Worm (Caenorhabditis elegans) whole organism, L4 larva: ENCODE data around the gene B0218.5.

Source experiments
- Y48G9A.11 ChIP-seq: fragments of 200-800 bp; sonication (Bioruptor generic); IDR thresholded peaks from 2 replicates; pipeline ENCODE4 v1.3.6; 2022; ENCODE audit warnings: missing genetic modification reagents, missing genetic modification characterization, missing compliant biosample characterization
- aha-1 ChIP-seq: fragments of 150-350 bp; peaks from one replicate; lab custom pipeline; 2014; ENCODE audit warnings: missing biosample characterization, missing genetic modification characterization
- ceh-20 ChIP-seq: fragments of 200-800 bp; sonication (Bioruptor generic); IDR thresholded peaks from 2 replicates; pipeline ENCODE4 v1.3.6; 2022; ENCODE audit warnings: missing genetic modification reagents, missing genetic modification characterization, missing compliant biosample characterization
- ceh-44 ChIP-seq: fragments of 200-800 bp; sonication (Bioruptor generic); IDR thresholded peaks from 2 replicates; pipeline ENCODE4 v1.3.6; 2022; ENCODE audit warnings: missing genetic modification reagents, missing genetic modification characterization, missing compliant biosample characterization
- daf-19 ChIP-seq: fragments of 200-800 bp; sonication (Bioruptor generic); conservative IDR thresholded peaks from 2 replicates; pipeline ENCODE4 v1.3.6; 2022; ENCODE audit warnings: missing genetic modification characterization, missing compliant biosample characterization
- daf-8 ChIP-seq: fragments of 200-800 bp; sonication (Bioruptor generic); IDR thresholded peaks from 2 replicates; pipeline ENCODE4 v1.3.6; 2022; ENCODE audit warnings: missing genetic modification characterization, missing compliant biosample characterization
- dmd-6 ChIP-seq: fragments of 200-800 bp; sonication (Bioruptor generic); IDR thresholded peaks from 2 replicates; pipeline ENCODE4 v1.3.6; 2022; ENCODE audit warnings: missing genetic modification reagents, missing genetic modification characterization, missing compliant biosample characterization
- dmd-8 ChIP-seq: fragments of 200-800 bp; sonication (Bioruptor generic); IDR thresholded peaks from 2 replicates; pipeline ENCODE4 v1.3.6; 2022; ENCODE audit warnings: missing genetic modification characterization, missing compliant biosample characterization
- dmd-9 ChIP-seq: fragments of 200-800 bp; sonication (Bioruptor generic); IDR thresholded peaks from 2 replicates; pipeline ENCODE4 v1.3.6; 2022; ENCODE audit warnings: missing genetic modification reagents, missing genetic modification characterization, missing compliant biosample characterization
- duxl-1 ChIP-seq: sonication (generic microtip); optimal IDR thresholded peaks from 2 replicates; lab custom pipeline; 2016; ENCODE audit warnings: mild to moderate bottlenecking, missing genetic modification characterization, moderate library complexity, missing compliant biosample characterization; ENCODE audit not compliant: poor library complexity
- dve-1 ChIP-seq: sonication (generic microtip); optimal IDR thresholded peaks from 2 replicates; lab custom pipeline; 2017; ENCODE audit warnings: antibody characterized with exemption, mild to moderate bottlenecking, missing genetic modification characterization, missing compliant biosample characterization; ENCODE audit not compliant: insufficient read depth
- egl-27 ChIP-seq: sonication (generic microtip); optimal IDR thresholded peaks from 3 replicates; lab custom pipeline; 2017; ENCODE audit warnings: missing biosample characterization, missing genetic modification reagents, missing genetic modification characterization
- egl-43 ChIP-seq: fragments of 200-800 bp; sonication (Bioruptor generic); IDR thresholded peaks from 2 replicates; pipeline ENCODE4 v1.3.6; 2022; ENCODE audit warnings: missing genetic modification reagents, missing genetic modification characterization, missing compliant biosample characterization
- fos-1 ChIP-seq: fragments of 150-350 bp; optimal IDR thresholded peaks from 2 replicates; lab custom pipeline; 2014; ENCODE audit warnings: missing biosample characterization, missing genetic modification characterization
- gei-8 ChIP-seq: fragments of 200-800 bp; sonication (Bioruptor generic); optimal IDR thresholded peaks from 2 replicates; lab custom pipeline; 2018; ENCODE audit warnings: mild to moderate bottlenecking, missing genetic modification characterization, missing compliant biosample characterization
- hlh-11 ChIP-seq: fragments of 200-800 bp; sonication (Bioruptor generic); optimal IDR thresholded peaks from 2 replicates; lab custom pipeline; 2018; ENCODE audit warnings: mild to moderate bottlenecking, missing genetic modification characterization, missing compliant biosample characterization
- hlh-30 ChIP-seq: sonication (generic microtip); optimal IDR thresholded peaks from 2 replicates; lab custom pipeline; 2017; ENCODE audit warnings: antibody characterized with exemption, mild to moderate bottlenecking, missing genetic modification characterization, missing compliant biosample characterization; ENCODE audit not compliant: insufficient read depth
- lin-15B ChIP-seq: fragments of 150-350 bp; sonication (generic microtip); optimal IDR thresholded peaks from 3 replicates; lab custom pipeline; 2014; ENCODE audit warnings: missing biosample characterization, missing genetic modification characterization
- lin-29 ChIP-seq: fragments of 200-800 bp; sonication (Bioruptor generic); IDR thresholded peaks from 2 replicates; pipeline ENCODE4 v1.3.6; 2022; ENCODE audit warnings: missing genetic modification reagents, missing genetic modification characterization, missing compliant biosample characterization
- lin-39 ChIP-seq: fragments of 150-350 bp; optimal IDR thresholded peaks from 2 replicates; lab custom pipeline; 2014; ENCODE audit warnings: missing biosample characterization, missing genetic modification reagents, missing genetic modification characterization
- mdl-1 ChIP-seq, 2 experiments: fragments of 150-350 bp in 1 of 2; sonication (generic microtip) in 1 of 2; optimal IDR thresholded peaks; 2 replicates each; lab custom pipeline; 2014 to 2017; ENCODE audit warnings: missing biosample characterization in 2 of 2, missing genetic modification characterization in 2 of 2
- mep-1 ChIP-seq: fragments of 150-350 bp; sonication (generic microtip); optimal IDR thresholded peaks from 3 replicates; lab custom pipeline; 2014; ENCODE audit warnings: missing biosample characterization, missing genetic modification characterization
- mes-2 ChIP-seq: sonication (generic microtip); optimal IDR thresholded peaks from 2 replicates; lab custom pipeline; 2016; ENCODE audit warnings: missing genotype, mild to moderate bottlenecking, missing genetic modification characterization, missing compliant biosample characterization; ENCODE audit not compliant: poor library complexity, severe bottlenecking
- nhr-10 ChIP-seq: fragments of 150-350 bp; optimal IDR thresholded peaks from 2 replicates; lab custom pipeline; 2014; ENCODE audit warnings: missing biosample characterization, missing genetic modification characterization
- nhr-102 ChIP-seq: sonication (generic microtip); optimal IDR thresholded peaks from 2 replicates; lab custom pipeline; 2016; ENCODE audit warnings: mild to moderate bottlenecking, missing genetic modification characterization, moderate library complexity, missing compliant biosample characterization
- nhr-111 ChIP-seq: fragments of 200-800 bp; sonication (Bioruptor generic); optimal IDR thresholded peaks from 2 replicates; lab custom pipeline; 2018; ENCODE audit warnings: mild to moderate bottlenecking, missing genetic modification characterization, missing compliant biosample characterization
- nhr-237 ChIP-seq: sonication (generic microtip); optimal IDR thresholded peaks from 2 replicates; lab custom pipeline; 2017; ENCODE audit warnings: missing biosample characterization, missing genetic modification characterization
- nhr-25 ChIP-seq: sonication (generic microtip); optimal IDR thresholded peaks from 2 replicates; lab custom pipeline; 2017; ENCODE audit warnings: missing genetic modification characterization, mild to moderate bottlenecking, missing compliant biosample characterization, antibody characterized with exemption, moderate library complexity, borderline replicate concordance; ENCODE audit not compliant: insufficient read depth
- nhr-28 ChIP-seq: fragments of 150-350 bp; optimal IDR thresholded peaks from 2 replicates; lab custom pipeline; 2014; ENCODE audit warnings: missing biosample characterization, missing genetic modification characterization
- php-3 ChIP-seq: fragments of 200-800 bp; sonication (Bioruptor generic); IDR thresholded peaks from 2 replicates; pipeline ENCODE4 v1.3.6; 2022; ENCODE audit warnings: missing genetic modification reagents, missing genetic modification characterization, missing compliant biosample characterization
- pqm-1 ChIP-seq: sonication (generic microtip); optimal IDR thresholded peaks from 2 replicates; lab custom pipeline; 2017; ENCODE audit warnings: missing biosample characterization, missing genetic modification characterization
- set-16 ChIP-seq: fragments of 200-800 bp; sonication (Bioruptor generic); IDR thresholded peaks from 2 replicates; pipeline ENCODE4 v1.3.6; 2022; ENCODE audit warnings: missing genetic modification reagents, missing genetic modification characterization, missing compliant biosample characterization
- snpc-1.2 ChIP-seq: fragments of 200-800 bp; sonication (Bioruptor generic); IDR thresholded peaks from 2 replicates; pipeline ENCODE4 v1.3.6; 2022; ENCODE audit warnings: missing genetic modification reagents, missing genetic modification characterization, missing compliant biosample characterization
- snpc-4 ChIP-seq: fragments of 150-350 bp; optimal IDR thresholded peaks from 2 replicates; lab custom pipeline; 2014; ENCODE audit warnings: missing biosample characterization, missing genetic modification characterization
- spr-1 ChIP-seq: sonication (generic microtip); optimal IDR thresholded peaks from 2 replicates; lab custom pipeline; 2016; ENCODE audit warnings: mild to moderate bottlenecking, missing genetic modification characterization, missing compliant biosample characterization
- tra-1 ChIP-seq: fragments of 200-800 bp; sonication (Bioruptor generic); IDR thresholded peaks from 2 replicates; pipeline ENCODE4 v1.3.6; 2022; ENCODE audit warnings: missing genetic modification reagents, missing genetic modification characterization, missing compliant biosample characterization
- unc-62 ChIP-seq, 3 experiments: fragments of 150-350 bp in 1 of 3; sonication (generic microtip); optimal IDR thresholded peaks in 2 of 3; peaks in 1 of 3; 1 replicate in 1 of 3; 2 replicates in 2 of 3; lab custom pipeline; 2014 to 2017; ENCODE audit warnings: missing biosample characterization in 3 of 3, missing genetic modification characterization in 3 of 3, missing genetic modification reagents in 3 of 3, missing genotype in 1 of 3
- zfp-2 ChIP-seq: sonication (generic microtip); optimal IDR thresholded peaks from 2 replicates; lab custom pipeline; 2016; ENCODE audit warnings: mild to moderate bottlenecking, missing genetic modification characterization, missing compliant biosample characterization

The B0218.5 gene

ce11 chrIV:8161774-8162173 is 4.7 kb upstream of the B0218.5 start (continued):
- no peak for TF ChIP-seq fos-1
- no peak for TF ChIP-seq spr-1 (tag; lab: Kevin White, UChicago)
- no peak for TF ChIP-seq gei-8
- TF ChIP-seq duxl-1 (tag; lab: Kevin White, UChicago), result no peak
- no peak for TF ChIP-seq zfp-2 (tag; lab: Kevin White, UChicago)
- no peak for TF ChIP-seq lin-39
- TF ChIP-seq daf-19, result no peak
- TF ChIP-seq nhr-102 (tag; lab: Kevin White, UChicago), result no peak
- TF ChIP-seq nhr-28, result peak; percentile 27
- TF ChIP-seq ceh-20 (GFP tag; lab: Robert Waterston, UW), result no peak
- no peak for TF ChIP-seq nhr-237 (tag; lab: Kevin White, UChicago)
- TF ChIP-seq snpc-1.2 (GFP tag; lab: Robert Waterston, UW), result no peak
- peak; percentile 22 for TF ChIP-seq hlh-11 (tag; lab: Kevin White, UChicago)
- no peak for TF ChIP-seq lin-29 (GFP tag; lab: Robert Waterston, UW)
- no peak for TF ChIP-seq nhr-25 (tag; lab: Kevin White, UChicago)
- TF ChIP-seq tra-1, result no peak
- TF ChIP-seq dmd-6 (GFP tag; lab: Robert Waterston, UW), result peak; percentile 48
- no peak for TF ChIP-seq hlh-30 (tag; lab: Kevin White, UChicago)
- no peak for TF ChIP-seq set-16
- TF ChIP-seq snpc-4 (tag; lab: Kevin White, UChicago), result no peak

- TF ChIP-seq dve-1 (tag; lab: Kevin White, UChicago) (peak; percentile 31), php-3 (GFP tag; lab: Robert Waterston, UW) (0 out of 2 replicates have a peak, but pooled peaks have one; percentile 32), dmd-6 (GFP tag; lab: Robert Waterston, UW) (peak; percentile 23; the same call in 1 of the 2 replicates), egl-43 (GFP tag; lab: Robert Waterston, UW) (no peak)
Measured at ce11 chrIV:8159995-8160394, 2.9 kb upstream of the B0218.5 start.

DNA sequence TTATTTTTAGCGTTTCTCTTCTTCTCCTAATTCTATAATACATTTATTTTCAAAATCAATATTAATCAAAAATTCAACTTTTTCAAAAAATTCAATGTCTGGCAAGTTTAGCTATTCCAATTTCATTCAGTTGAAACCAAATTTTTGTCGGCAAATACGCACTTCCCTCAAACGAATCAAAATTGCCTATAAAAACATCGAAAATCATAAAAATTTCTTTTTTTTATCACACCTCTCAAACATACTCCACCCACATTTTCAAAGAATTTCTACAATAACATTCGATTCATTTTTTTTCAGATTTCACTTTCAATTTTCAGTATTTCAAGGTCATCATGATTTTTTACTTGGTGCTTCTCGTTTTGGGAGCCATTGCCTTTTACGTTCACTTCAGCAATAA is 2.0 kb upstream of the B0218.5 start, which contains the start of gene faah-1:
Gene faah-1, plus strand, starts transcription at position 301 of the 400 bp plus-strand sequence.
- TF ChIP-seq nhr-102 (tag; lab: Kevin White, UChicago), result no peak
- no peak for TF ChIP-seq nhr-111 (GFP tag; lab: Kevin White, UChicago)
- TF ChIP-seq dmd-8 (GFP tag; lab: Robert Waterston, UW), result no peak
- no peak for TF ChIP-seq nhr-10 (tag; lab: Kevin White, UChicago)
- no peak for TF ChIP-seq Y48G9A.11 (GFP tag; lab: Robert Waterston, UW)
- TF ChIP-seq dmd-9 (GFP tag; lab: Robert Waterston, UW), result no peak
- no peak for TF ChIP-seq egl-27 (tag; lab: Kevin White, UChicago)
- TF ChIP-seq set-16, result no peak
- TF ChIP-seq ceh-44 (GFP tag; lab: Robert Waterston, UW), result no peak
- TF ChIP-seq pqm-1 (tag; lab: Kevin White, UChicago), result no peak
- TF ChIP-seq egl-43 (GFP tag; lab: Robert Waterston, UW), result no peak
- TF ChIP-seq ceh-20 (GFP tag; lab: Robert Waterston, UW), result no peak
- TF ChIP-seq daf-8 (GFP tag; lab: Robert Waterston, UW), result no peak
- no peak for TF ChIP-seq nhr-237 (tag; lab: Kevin White, UChicago)
- no peak for TF ChIP-seq dve-1 (tag; lab: Kevin White, UChicago)

DNA sequence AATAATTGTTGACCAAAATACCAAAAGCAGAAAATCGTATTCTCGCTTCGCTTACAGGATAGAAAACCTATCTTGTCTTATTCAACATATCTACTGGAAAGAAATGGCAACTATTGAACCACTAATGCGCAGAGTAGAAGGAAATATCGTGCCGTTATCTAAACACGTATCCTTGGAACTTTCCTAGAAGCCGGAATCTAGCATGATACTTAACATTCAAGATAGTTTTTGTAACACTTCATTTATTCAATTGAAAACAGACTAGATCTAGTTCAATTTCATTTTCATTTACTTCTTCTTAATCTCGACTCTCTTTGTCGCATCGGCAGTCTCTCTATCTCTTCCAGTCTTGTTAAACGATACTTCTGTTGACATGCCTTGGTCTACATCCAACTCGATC is 2.1 kb downstream of the B0218.5 start:
- no peak for TF ChIP-seq duxl-1 (tag; lab: Kevin White, UChicago)
- TF ChIP-seq aha-1, result peak; percentile 54
- TF ChIP-seq mdl-1 (tag; optimal IDR thresholded peaks at IDR 0.05; lab: Kevin White, UChicago), result no peak
- TF ChIP-seq unc-62 (GFP tag; optimal IDR thresholded peaks at IDR 0.05 in 1 of 2; lab: Kevin White, UChicago), result peak in 1 of 2 experiments; percentile 66
- TF ChIP-seq unc-62 (tag; optimal IDR thresholded peaks at IDR 0.05; lab: Kevin White, UChicago), result no peak
- TF ChIP-seq mep-1 (tag; lab: Kevin White, UChicago), result no peak
- TF ChIP-seq mes-2, result peak; percentile 28
- TF ChIP-seq lin-15B, result no peak
- TF ChIP-seq tra-1, result no peak
- TF ChIP-seq, all 104 proteins: peak for 3
